Fruit fly (Drosophila melanogaster): Measurements from ENCODE around the gene Atg17.
A peak's percentile ranks its signal among the peaks of the same experiment; 100 is the strongest.

Atg17 gene

dm6 chr3R:5660198-5660893, 9.2 kb upstream of the Atg17 start, which contains the start of gene Wdr33 (continued):
- TF ChIP-seq nmo (GFP tag; optimal IDR thresholded peaks at IDR 0.05) = peak; percentile 66
- peak; percentile 14 for TF ChIP-seq cato (GFP tag; optimal IDR thresholded peaks at IDR 0.05; ENCODE audit: borderline replicate concordance)
- no peak for TF ChIP-seq CG14965 (GFP tag; optimal IDR thresholded peaks at IDR 0.05; ENCODE audit: borderline replicate concordance)
- peak; percentile 46; the same call in 1 of the 2 replicates for TF ChIP-seq CG9932 (GFP tag; IDR thresholded peaks at IDR 0.05)
- TF ChIP-seq Dip3 (GFP tag; optimal IDR thresholded peaks at IDR 0.05) = no peak
- no peak for TF ChIP-seq MTF-1 (GFP tag; optimal IDR thresholded peaks at IDR 0.05; ENCODE audit: borderline replicate concordance)
- TF ChIP-seq CG31224 (GFP tag; IDR thresholded peaks at IDR 0.05) = no peak
- TF ChIP-seq cad (GFP tag; optimal IDR thresholded peaks at IDR 0.05) = no peak
- peak; percentile 6 for TF ChIP-seq dm (GFP tag; optimal IDR thresholded peaks at IDR 0.05)
- TF ChIP-seq Hr3 (GFP tag; optimal IDR thresholded peaks at IDR 0.05) = peak; percentile 49
- TF ChIP-seq dmrt11E (tag; optimal IDR thresholded peaks at IDR 0.05) = peak; percentile 28
- TF ChIP-seq Bteb2 (GFP tag; optimal IDR thresholded peaks at IDR 0.05) = peak; percentile 15
- peak; percentile 26; the same call in 1 of the 2 replicates for TF ChIP-seq CG14441 (GFP tag; IDR thresholded peaks at IDR 0.05)
- TF ChIP-seq kay (GFP tag; optimal IDR thresholded peaks at IDR 0.05) = no peak
- no peak for TF ChIP-seq otp (GFP tag; IDR thresholded peaks at IDR 0.05)
- TF ChIP-seq amos (GFP tag; IDR thresholded peaks at IDR 0.05; ENCODE audit: partially characterized antibody) = peak; percentile 91
- TF ChIP-seq H2.0 (GFP tag; IDR thresholded peaks at IDR 0.05) = peak; percentile 21; the same call in 1 of the 2 replicates
- no peak for TF ChIP-seq trh (GFP tag; optimal IDR thresholded peaks at IDR 0.05)
- no peak; the same call in 2 of the 3 replicates for TF ChIP-seq ase (GFP tag; IDR thresholded peaks at IDR 0.05)
- no peak for TF ChIP-seq z (GFP tag; IDR thresholded peaks at IDR 0.05)
- peak; percentile 84; the same call in 2 of the 3 replicates for TF ChIP-seq mld (GFP tag; IDR thresholded peaks at IDR 0.05; ENCODE audit: partially characterized antibody)
- TF ChIP-seq Trl (optimal IDR thresholded peaks at IDR 0.05) = no peak
- TF ChIP-seq Trl (GFP tag; optimal IDR thresholded peaks at IDR 0.05) = no peak
- TF ChIP-seq CG6689 (GFP tag; IDR thresholded peaks at IDR 0.05) = 0 out of 2 replicates have a peak, but pooled peaks have one; percentile 4
- TF ChIP-seq cg (GFP tag; optimal IDR thresholded peaks at IDR 0.05) = peak; percentile 64
- TF ChIP-seq CG32767 (GFP tag; IDR thresholded peaks at IDR 0.05) = no peak
- TF ChIP-seq CG18619 (GFP tag; optimal IDR thresholded peaks at IDR 0.05) = peak; percentile 1
- peak; percentile 22 for TF ChIP-seq lilli (GFP tag; optimal IDR thresholded peaks at IDR 0.05)
- TF ChIP-seq Usf (GFP tag; optimal IDR thresholded peaks at IDR 0.05) = peak; percentile 21
- no peak for TF ChIP-seq CG18011 (GFP tag; optimal IDR thresholded peaks at IDR 0.05)
- TF ChIP-seq fu2 (GFP tag; optimal IDR thresholded peaks at IDR 0.05) = no peak
- TF ChIP-seq CG15601 (tag; optimal IDR thresholded peaks at IDR 0.05) = no peak
- TF ChIP-seq sr (GFP tag; IDR thresholded peaks at IDR 0.05) = 0 out of 3 replicates have a peak, but pooled peaks have one; percentile 25
- no peak for TF ChIP-seq schlank (tag; optimal IDR thresholded peaks at IDR 0.05)
- peak; percentile 45 for TF ChIP-seq corto (GFP tag; optimal IDR thresholded peaks at IDR 0.05)
- TF ChIP-seq her (GFP tag; optimal IDR thresholded peaks at IDR 0.05) = peak; percentile 1
- peak; percentile 83 for TF ChIP-seq CG7963 (GFP tag; IDR thresholded peaks at IDR 0.05; ENCODE audit: partially characterized antibody)
- TF ChIP-seq lab (GFP tag; optimal IDR thresholded peaks at IDR 0.05) = no peak
- TF ChIP-seq CG3995 (GFP tag; optimal IDR thresholded peaks at IDR 0.05) = peak; percentile 60
- peak; percentile 42 for TF ChIP-seq grau (tag; optimal IDR thresholded peaks at IDR 0.05)
- TF ChIP-seq CG17802 (tag; optimal IDR thresholded peaks at IDR 0.05) = no peak
- TF ChIP-seq zen2 (GFP tag; IDR thresholded peaks at IDR 0.05; ENCODE audit: partially characterized antibody) = peak; percentile 70; the same call in 1 of the 3 replicates
- TF ChIP-seq CG10267 (tag; optimal IDR thresholded peaks at IDR 0.05) = peak; percentile 5
- TF ChIP-seq slp2 (GFP tag; optimal IDR thresholded peaks at IDR 0.05) = no peak
- TF ChIP-seq hb (GFP tag; IDR thresholded peaks at IDR 0.05; ENCODE audit: partially characterized antibody) = peak; percentile 84
- TF ChIP-seq hkb (optimal IDR thresholded peaks at IDR 0.05) = no peak
- TF ChIP-seq hkb (GFP tag; IDR thresholded peaks at IDR 0.05) = 0 out of 2 replicates have a peak, but pooled peaks have one; percentile 9
- TF ChIP-seq ewg (GFP tag; optimal IDR thresholded peaks at IDR 0.05) = no peak
- no peak for TF ChIP-seq CG4328 (GFP tag; optimal IDR thresholded peaks at IDR 0.05)
